Worm (Caenorhabditis elegans): ENCODE results near the gene acr-16.
A peak's percentile ranks its signal among the peaks of the same experiment; 100 is the strongest.

acr-16 gene

ce11 chrV:8592691-8593307 is 31.8 kb downstream of the acr-16 start:
- TF ChIP-seq lin-11 (tag; optimal IDR thresholded peaks at IDR 0.05) = no peak
- TF ChIP-seq elt-4 (tag; optimal IDR thresholded peaks at IDR 0.05) = no peak
- no peak for TF ChIP-seq mec-3 (tag; optimal IDR thresholded peaks at IDR 0.05; ENCODE audit: borderline replicate concordance)
- TF ChIP-seq ceh-30 (tag; optimal IDR thresholded peaks at IDR 0.05) = no peak
- no peak for TF ChIP-seq nhr-11 (tag; optimal IDR thresholded peaks at IDR 0.05)
- TF ChIP-seq unc-42 (tag; optimal IDR thresholded peaks at IDR 0.05) = peak; percentile 67
- peak; percentile 20 for TF ChIP-seq unc-55 (GFP tag; optimal IDR thresholded peaks at IDR 0.05)

ce11 chrV:8594105-8594964 is 33.3 kb downstream of the acr-16 start, which contains the start of gene tag-196:
Gene tag-196, plus strand, starts transcription at chrV:8594914.
- TF ChIP-seq tbx-2 (tag; optimal IDR thresholded peaks at IDR 0.05) (peak; percentile 37), unc-42 (tag; optimal IDR thresholded peaks at IDR 0.05) (peak; percentile 95), hlh-15 (tag; optimal IDR thresholded peaks at IDR 0.05) (no peak), ets-4 (tag; optimal IDR thresholded peaks at IDR 0.05) (no peak), ceh-45 (GFP tag; IDR thresholded peaks at IDR 0.05) (0 out of 2 replicates have a peak, but pooled peaks have one; percentile 47), pros-1 (tag; optimal IDR thresholded peaks at IDR 0.05) (no peak), hlh-30 (tag; optimal IDR thresholded peaks at IDR 0.05; ENCODE audit: insufficient read depth) (peak; percentile 29)

- TF ChIP-seq ceh-22 (tag; optimal IDR thresholded peaks at IDR 0.05) (no peak), tbx-7 (tag; optimal IDR thresholded peaks at IDR 0.05) (no peak), syd-9 (tag; optimal IDR thresholded peaks at IDR 0.05) (no peak), ceh-45 (GFP tag; IDR thresholded peaks at IDR 0.05) (no peak), sdc-2 (tag; optimal IDR thresholded peaks at IDR 0.05) (no peak), fkh-10 (GFP tag; optimal IDR thresholded peaks at IDR 0.05) (no peak), ceh-9 (tag; optimal IDR thresholded peaks at IDR 0.05) (no peak), nfya-1 (tag; optimal IDR thresholded peaks at IDR 0.05) (no peak), pax-1 (tag; optimal IDR thresholded peaks at IDR 0.05) (no peak), fkh-6 (tag; optimal IDR thresholded peaks at IDR 0.05) (no peak), tbx-2 (tag; optimal IDR thresholded peaks at IDR 0.05) (no peak), eyg-1 (tag; optimal IDR thresholded peaks at IDR 0.05) (no peak), dmd-4 (tag; optimal IDR thresholded peaks at IDR 0.05; ENCODE audit: borderline replicate concordance) (no peak), unc-3 (GFP tag; conservative IDR thresholded peaks at IDR 0.05) (no peak), unc-3 (tag; optimal IDR thresholded peaks at IDR 0.05) (no peak), hlh-13 (GFP tag; optimal IDR thresholded peaks at IDR 0.05) (no peak), K02D7.2 (tag; optimal IDR thresholded peaks at IDR 0.05) (no peak), sox-4 (tag; optimal IDR thresholded peaks at IDR 0.05) (no peak), ref-2 (tag; optimal IDR thresholded peaks at IDR 0.05) (no peak), unc-42 (tag; optimal IDR thresholded peaks at IDR 0.05) (no peak)
Measured at ce11 chrV:8599192-8599591, 38.2 kb downstream of the acr-16 start, which contains the start of gene F41E6.7. Gene F41E6.7, minus strand, starts transcription at chrV:8599292.

- peak; percentile 15 for TF ChIP-seq hlh-8 (tag; optimal IDR thresholded peaks at IDR 0.05)
- no peak for TF ChIP-seq hlh-15 (tag; optimal IDR thresholded peaks at IDR 0.05)
- no peak for TF ChIP-seq sox-4 (tag; optimal IDR thresholded peaks at IDR 0.05)
- TF ChIP-seq ttx-3 (tag; optimal IDR thresholded peaks at IDR 0.05) = no peak
- no peak for TF ChIP-seq hlh-13 (GFP tag; optimal IDR thresholded peaks at IDR 0.05)
- TF ChIP-seq ceh-34 (tag; optimal IDR thresholded peaks at IDR 0.05) = no peak
Measured at ce11 chrV:8599957-8600356, 38.9 kb downstream of the acr-16 start.

Data from whole organism, late embryonic.